Fruit fly (Drosophila melanogaster) whole organism, pupa: ENCODE results near the gene CG32023.
A peak's percentile ranks its signal among the peaks of the same experiment; 100 is the strongest.

Experiments used
- CG10348 ChIP-seq: fragments of 200-800 bp; sonication (Bioruptor generic); IDR thresholded peaks from 2 replicates; pipeline ENCODE4 v1.3.6; 2022; ENCODE audit warnings: missing biosample characterization, missing genetic modification characterization
- CG12605 ChIP-seq: fragments of 200-800 bp; sonication (Bioruptor generic); IDR thresholded peaks from 2 replicates; pipeline ENCODE4 v1.3.6; 2022; ENCODE audit warnings: missing biosample characterization, missing genetic modification characterization
- CG13204 ChIP-seq: fragments of 200-800 bp; sonication (Bioruptor generic); optimal IDR thresholded peaks from 2 replicates; lab custom pipeline; 2018; ENCODE audit warnings: missing biosample characterization, mild to moderate bottlenecking, missing genetic modification characterization, moderate library complexity
- CG14655 ChIP-seq: fragments of 200-800 bp; sonication (Bioruptor generic); optimal IDR thresholded peaks from 3 replicates; lab custom pipeline; 2017; ENCODE audit warnings: mild to moderate bottlenecking, missing biosample characterization, missing genetic modification reagents, missing genetic modification characterization
- CG15710 ChIP-seq: fragments of 200-800 bp; sonication (Bioruptor generic); optimal IDR thresholded peaks from 2 replicates; lab custom pipeline; 2018; ENCODE audit warnings: missing biosample characterization, mild to moderate bottlenecking, missing genetic modification characterization, moderate library complexity
- CG17806 ChIP-seq: fragments of 200-800 bp; sonication (Bioruptor generic); optimal IDR thresholded peaks from 2 replicates; lab custom pipeline; 2018; ENCODE audit warnings: missing biosample characterization, mild to moderate bottlenecking, missing genetic modification characterization, moderate library complexity
- CG32121 ChIP-seq: fragments of 200-800 bp; sonication (Bioruptor generic); IDR thresholded peaks from 2 replicates; pipeline ENCODE4 v1.3.6; 2022; ENCODE audit warnings: missing biosample characterization, missing genetic modification characterization
- CG34367 ChIP-seq: fragments of 200-800 bp; sonication (Bioruptor generic); optimal IDR thresholded peaks from 2 replicates; lab custom pipeline; 2018; ENCODE audit warnings: missing biosample characterization, mild to moderate bottlenecking, missing genetic modification characterization
- CG4496 ChIP-seq: fragments of 200-800 bp; sonication (Bioruptor generic); IDR thresholded peaks from 3 replicates; pipeline ENCODE4 v1.3.6; 2022; ENCODE audit warnings: missing biosample characterization, missing genetic modification characterization
- CG8159 ChIP-seq: fragments of 200-800 bp; sonication (Bioruptor generic); optimal IDR thresholded peaks from 3 replicates; lab custom pipeline; 2018; ENCODE audit warnings: missing biosample characterization, mild to moderate bottlenecking, missing genetic modification characterization, moderate library complexity
- CG8301 ChIP-seq: fragments of 200-800 bp; sonication (Bioruptor generic); optimal IDR thresholded peaks from 2 replicates; lab custom pipeline; 2018; ENCODE audit warnings: missing biosample characterization, mild to moderate bottlenecking, missing genetic modification characterization
- CG9948 ChIP-seq: fragments of 200-800 bp; sonication (Bioruptor generic); optimal IDR thresholded peaks from 2 replicates; lab custom pipeline; 2018; ENCODE audit warnings: missing biosample characterization, mild to moderate bottlenecking, missing genetic modification characterization, moderate library complexity
- D1 ChIP-seq: fragments of 200-800 bp; sonication (Bioruptor generic); optimal IDR thresholded peaks from 2 replicates; lab custom pipeline; 2018; ENCODE audit warnings: missing biosample characterization, mild to moderate bottlenecking, missing genetic modification characterization, moderate library complexity
- EcR ChIP-seq: fragments of 200-800 bp; sonication (Bioruptor generic); optimal IDR thresholded peaks from 3 replicates; lab custom pipeline; 2019; ENCODE audit warnings: missing biosample characterization, missing genetic modification characterization, mild to moderate bottlenecking, moderate library complexity, missing genetic modification reagents
- Ets98B ChIP-seq: fragments of 200-800 bp; sonication (Bioruptor generic); IDR thresholded peaks from 2 replicates; pipeline ENCODE4 v1.3.6; 2022; ENCODE audit warnings: missing biosample characterization, missing genetic modification characterization
- Pif1A ChIP-seq: fragments of 200-800 bp; sonication (Bioruptor generic); optimal IDR thresholded peaks from 3 replicates; lab custom pipeline; 2016; ENCODE audit warnings: missing biosample characterization, missing genetic modification characterization
- Pif1B ChIP-seq: fragments of 200-800 bp; sonication (Bioruptor generic); optimal IDR thresholded peaks from 3 replicates; lab custom pipeline; 2016; ENCODE audit warnings: missing biosample characterization, missing genetic modification characterization
- Snoo ChIP-seq: fragments of 200-800 bp; sonication (Bioruptor generic); optimal IDR thresholded peaks from 3 replicates; lab custom pipeline; 2017; ENCODE audit warnings: missing biosample characterization, mild to moderate bottlenecking, missing genetic modification characterization, inconsistent platforms
- fd96Ca ChIP-seq: fragments of 200-800 bp; sonication (Bioruptor generic); IDR thresholded peaks from 3 replicates; pipeline ENCODE4 v1.3.6; 2022; ENCODE audit warnings: missing biosample characterization, missing genetic modification characterization
- gl ChIP-seq: fragments of 200-800 bp; sonication (Bioruptor generic); optimal IDR thresholded peaks from 2 replicates; lab custom pipeline; 2018; ENCODE audit warnings: missing biosample characterization, mild to moderate bottlenecking, missing genetic modification characterization
- rn ChIP-seq: fragments of 200-800 bp; sonication (Bioruptor generic); IDR thresholded peaks from 2 replicates; pipeline ENCODE4 v1.3.6; 2022; ENCODE audit warnings: missing biosample characterization, missing genetic modification characterization

CG32023 gene

dm6 chr3L:8836162-8836561, 32.2 kb upstream of the CG32023 start, which contains the start of gene CG32026:
Gene CG32026 (plus strand): TSS chr3L:8836462.
- no peak for TF ChIP-seq CG32121 (GFP tag; lab: Robert Waterston, UW)
- TF ChIP-seq CG10348 (GFP tag; lab: Robert Waterston, UW), result no peak
- no peak for TF ChIP-seq CG34367 (tag; lab: Kevin White, UChicago)
- no peak for TF ChIP-seq rn (GFP tag; lab: Robert Waterston, UW)
- TF ChIP-seq CG13204 (GFP tag; lab: Kevin White, UChicago), result no peak
- TF ChIP-seq D1 (tag; lab: Kevin White, UChicago), result no peak
- TF ChIP-seq Ets98B (GFP tag; lab: Robert Waterston, UW), result no peak
- no peak for TF ChIP-seq gl (tag; lab: Kevin White, UChicago)
- TF ChIP-seq fd96Ca, result no peak
- no peak for TF ChIP-seq Pif1B (GFP tag; lab: Kevin White, UChicago)
- TF ChIP-seq CG8301 (tag; lab: Kevin White, UChicago), result no peak
- TF ChIP-seq CG15710 (tag; lab: Kevin White, UChicago), result no peak
- TF ChIP-seq Pif1A (GFP tag; lab: Kevin White, UChicago), result no peak
- TF ChIP-seq CG9948 (tag; lab: Kevin White, UChicago), result no peak
- no peak for TF ChIP-seq Snoo
- no peak for TF ChIP-seq CG17806 (tag; lab: Kevin White, UChicago)
- TF ChIP-seq EcR (GFP tag; lab: Kevin White, UChicago), result no peak
- no peak for TF ChIP-seq CG12605 (GFP tag; lab: Robert Waterston, UW)

DNA sequence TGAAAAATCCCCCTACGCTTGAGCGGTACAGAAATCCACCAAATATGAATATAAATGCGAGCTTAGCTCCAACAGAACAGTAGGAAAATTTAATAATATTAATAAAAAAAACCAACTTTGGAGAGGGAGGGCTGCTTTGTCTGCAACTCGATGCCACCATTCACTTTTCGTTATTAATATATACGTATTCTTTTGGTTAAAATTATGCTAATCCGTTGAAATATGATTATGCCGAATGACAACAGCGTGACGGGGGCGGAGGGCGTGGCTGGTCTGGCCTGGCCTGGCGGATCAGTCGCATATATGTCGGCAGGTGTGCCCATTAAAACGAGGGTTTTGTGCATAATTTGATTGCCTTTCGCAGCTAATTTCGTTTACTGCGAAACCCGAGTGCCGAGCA, 31.5 kb upstream of the CG32023 start:
- TF ChIP-seq EcR (GFP tag; lab: Kevin White, UChicago) (no peak), gl (tag; lab: Kevin White, UChicago) (no peak), CG10348 (GFP tag; lab: Robert Waterston, UW) (no peak), fd96Ca (no peak)

DNA sequence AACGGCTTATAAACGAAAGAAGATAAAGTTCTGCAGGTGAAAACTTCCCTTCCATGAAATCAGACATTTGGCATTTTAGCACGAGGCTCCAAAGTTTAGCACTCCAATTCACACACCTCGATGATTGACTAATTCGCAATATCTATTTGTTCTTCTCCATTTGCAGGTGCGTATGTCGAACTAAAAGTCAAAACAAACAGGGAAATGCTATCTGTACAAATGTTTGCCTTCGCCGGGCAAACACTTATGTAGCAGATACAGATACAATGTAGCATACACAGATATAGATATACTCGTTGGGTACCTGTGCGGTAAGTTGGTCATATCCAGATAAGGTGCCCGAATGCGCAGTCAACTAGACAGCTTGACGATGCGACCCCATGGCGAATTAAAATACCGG, 30.9 kb upstream of the CG32023 start:
- TF ChIP-seq Ets98B (GFP tag; lab: Robert Waterston, UW), result no peak
- peak; percentile 23; the same call in 1 of the 3 replicates for TF ChIP-seq CG4496 (GFP tag; lab: Robert Waterston, UW)

- TF ChIP-seq fd96Ca (no peak), CG12605 (GFP tag; lab: Robert Waterston, UW) (no peak), CG4496 (GFP tag; lab: Robert Waterston, UW) (0 out of 3 replicates have a peak, but pooled peaks have one; percentile 19), CG32121 (GFP tag; lab: Robert Waterston, UW) (no peak), CG13204 (GFP tag; lab: Kevin White, UChicago) (no peak), CG15710 (tag; lab: Kevin White, UChicago) (no peak), Pif1A (GFP tag; lab: Kevin White, UChicago) (peak; percentile 40), CG9948 (tag; lab: Kevin White, UChicago) (no peak), CG14655 (GFP tag; lab: Kevin White, UChicago) (no peak), CG8159 (no peak), EcR (GFP tag; lab: Kevin White, UChicago) (no peak), CG17806 (tag; lab: Kevin White, UChicago) (peak; percentile 4), CG10348 (GFP tag; lab: Robert Waterston, UW) (no peak)
- TF ChIP-seq, all 21 proteins: peak for 3
Measured at dm6 chr3L:8834486-8834885, 30.5 kb upstream of the CG32023 start.

DNA sequence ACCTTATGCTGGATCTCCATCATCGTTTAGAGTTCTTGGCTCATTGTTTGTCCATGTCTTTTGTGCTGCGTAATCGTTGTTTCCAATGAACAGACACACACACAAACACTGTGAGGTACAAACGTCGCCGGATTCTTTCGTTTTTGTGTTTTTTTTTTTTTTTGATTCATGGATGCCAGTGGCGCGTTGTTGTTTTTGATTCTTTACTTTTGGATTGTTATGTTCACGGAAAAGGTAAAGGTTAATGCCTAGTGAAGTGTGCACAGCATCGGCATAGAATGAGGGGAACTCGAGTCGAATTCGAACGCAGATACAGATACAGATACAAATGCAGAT, 29.5 kb upstream of the CG32023 start:
- TF ChIP-seq CG14655 (GFP tag; lab: Kevin White, UChicago) (no peak), rn (GFP tag; lab: Robert Waterston, UW) (no peak), CG8301 (tag; lab: Kevin White, UChicago) (no peak), CG13204 (GFP tag; lab: Kevin White, UChicago) (no peak), D1 (tag; lab: Kevin White, UChicago) (no peak), CG4496 (GFP tag; lab: Robert Waterston, UW) (no peak), Ets98B (GFP tag; lab: Robert Waterston, UW) (no peak), CG8159 (no peak), EcR (GFP tag; lab: Kevin White, UChicago) (no peak), CG15710 (tag; lab: Kevin White, UChicago) (no peak), CG34367 (tag; lab: Kevin White, UChicago) (no peak), CG17806 (tag; lab: Kevin White, UChicago) (no peak), CG9948 (tag; lab: Kevin White, UChicago) (no peak), Snoo (no peak), fd96Ca (no peak), Pif1A (GFP tag; lab: Kevin White, UChicago) (no peak)

DNA sequence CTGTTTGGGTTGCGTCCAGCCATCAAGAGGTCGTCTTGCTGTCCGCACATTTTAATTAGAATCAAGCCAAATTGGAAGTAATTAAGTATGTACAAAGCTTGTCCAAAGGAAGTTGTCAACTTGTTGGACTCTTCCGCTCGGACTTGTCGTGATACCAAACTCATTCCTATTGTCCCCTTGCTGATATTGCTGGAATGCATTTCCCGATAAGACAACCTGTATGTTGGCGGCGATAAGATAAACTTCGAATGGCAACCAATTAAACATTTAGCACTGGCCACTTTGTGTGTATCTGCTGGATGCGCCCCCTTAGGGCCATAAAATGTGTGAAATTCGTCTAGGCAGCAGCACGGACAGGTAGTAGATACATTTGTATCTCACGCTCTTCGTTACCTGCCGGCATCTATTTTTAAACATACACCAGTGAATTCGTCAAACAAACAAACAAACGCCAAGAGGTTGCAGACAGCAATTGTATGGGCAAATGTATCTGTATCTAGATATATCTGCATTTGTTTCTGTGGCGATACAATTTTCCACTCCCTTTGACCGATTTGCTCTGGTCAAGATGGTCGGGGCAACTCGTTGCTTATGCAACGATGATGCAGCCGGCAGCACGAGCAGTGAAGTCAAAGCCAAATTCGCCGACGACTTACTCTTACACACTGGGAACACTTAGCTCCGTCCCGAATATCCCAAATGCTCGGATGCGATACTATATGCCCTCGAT, 28.9 kb upstream of the CG32023 start:
- TF ChIP-seq CG15710 (tag; lab: Kevin White, UChicago) (no peak), Ets98B (GFP tag; lab: Robert Waterston, UW) (no peak), CG13204 (GFP tag; lab: Kevin White, UChicago) (no peak), CG34367 (tag; lab: Kevin White, UChicago) (no peak), fd96Ca (no peak), CG10348 (GFP tag; lab: Robert Waterston, UW) (no peak)
- TF ChIP-seq, all 21 proteins: peak for 0
